Fruit fly (Drosophila melanogaster) whole organism, embryonic: ENCODE results near the gene CG11617.

Experiments
- Adf1 ChIP-seq: fragments of 200-800 bp; sonication (Bioruptor generic); IDR thresholded peaks from 2 replicates; pipeline ENCODE4 v1.3.6; 2022; ENCODE audit warnings: missing biosample characterization, missing genetic modification characterization
- C15 ChIP-seq: fragments of 200-800 bp; sonication (Bioruptor generic); IDR thresholded peaks from 3 replicates; pipeline ENCODE4 v1.3.6; 2022; ENCODE audit warnings: missing biosample characterization, missing genetic modification characterization
- CG10321 ChIP-seq: fragments of 200-800 bp; sonication (Bioruptor generic); IDR thresholded peaks from 2 replicates; pipeline ENCODE4 v1.3.6; 2022; ENCODE audit warnings: missing biosample characterization, missing genetic modification characterization
- CG10431 ChIP-seq: fragments of 200-800 bp; sonication (Bioruptor generic); optimal IDR thresholded peaks from 3 replicates; lab custom pipeline; 2018; ENCODE audit warnings: missing biosample characterization, mild to moderate bottlenecking, missing genetic modification characterization
- CG12104 ChIP-seq: fragments of 200-800 bp; sonication (Bioruptor generic); optimal IDR thresholded peaks from 3 replicates; lab custom pipeline; 2016; ENCODE audit warnings: missing biosample characterization, missing genetic modification characterization
- CG12219 ChIP-seq: fragments of 200-800 bp; sonication (Bioruptor generic); optimal IDR thresholded peaks from 3 replicates; lab custom pipeline; 2018; ENCODE audit warnings: missing biosample characterization, mild to moderate bottlenecking, missing genetic modification characterization
- CG14860 ChIP-seq: fragments of 200-800 bp; sonication (Bioruptor generic); IDR thresholded peaks from 3 replicates; pipeline ENCODE4 v1.3.6; 2022; ENCODE audit warnings: missing biosample characterization, missing genetic modification characterization; ENCODE audit not compliant: partially characterized antibody
- CG14965 ChIP-seq: fragments of 200-800 bp; sonication (Bioruptor generic); optimal IDR thresholded peaks from 2 replicates; lab custom pipeline; 2016; ENCODE audit warnings: missing biosample characterization, missing genetic modification characterization, borderline replicate concordance
- CG15011 ChIP-seq: fragments of 200-800 bp; sonication (Bioruptor generic); optimal IDR thresholded peaks from 3 replicates; lab custom pipeline; 2018; ENCODE audit warnings: missing biosample characterization, mild to moderate bottlenecking, missing genetic modification characterization
- CG15514 ChIP-seq: fragments of 200-800 bp; sonication (Bioruptor generic); optimal IDR thresholded peaks from 3 replicates; lab custom pipeline; 2017; ENCODE audit warnings: missing biosample characterization, missing genetic modification characterization, mild to moderate bottlenecking, moderate library complexity, missing genetic modification reagents
- CG1603 ChIP-seq: fragments of 200-800 bp; sonication (Bioruptor generic); optimal IDR thresholded peaks from 2 replicates; lab custom pipeline; 2019; ENCODE audit warnings: missing biosample characterization, mild to moderate bottlenecking, missing genetic modification characterization, moderate library complexity
- CG16779 ChIP-seq: fragments of 200-800 bp; sonication (Bioruptor generic); IDR thresholded peaks from 2 replicates; pipeline ENCODE4 v1.3.6; 2022; ENCODE audit warnings: missing biosample characterization, missing genetic modification characterization
- CG16815 ChIP-seq: fragments of 200-800 bp; sonication (Bioruptor generic); optimal IDR thresholded peaks from 3 replicates; lab custom pipeline; 2017; ENCODE audit warnings: missing biosample characterization, mild to moderate bottlenecking, missing genetic modification characterization
- CG18262 ChIP-seq: fragments of 200-800 bp; optimal IDR thresholded peaks from 3 replicates; lab custom pipeline; 2019; ENCODE audit warnings: missing biosample characterization, mild to moderate bottlenecking, missing genetic modification characterization, moderate library complexity
- CG2116 ChIP-seq: fragments of 200-800 bp; sonication (Bioruptor generic); optimal IDR thresholded peaks from 3 replicates; lab custom pipeline; 2018; ENCODE audit warnings: missing biosample characterization, mild to moderate bottlenecking, missing genetic modification characterization
- CG2889 ChIP-seq: fragments of 200-800 bp; sonication (Bioruptor generic); IDR thresholded peaks from 3 replicates; pipeline ENCODE4 v1.3.6; 2022; ENCODE audit warnings: missing biosample characterization, missing genetic modification characterization
- CG34422 ChIP-seq: fragments of 200-800 bp; sonication (Bioruptor generic); IDR thresholded peaks from 3 replicates; pipeline ENCODE4 v1.3.6; 2022; ENCODE audit warnings: missing biosample characterization, missing genetic modification characterization
- CG4282 ChIP-seq: fragments of 200-800 bp; sonication (Bioruptor generic); optimal IDR thresholded peaks from 2 replicates; lab custom pipeline; 2016; ENCODE audit warnings: missing biosample characterization, missing genetic modification characterization
- CG6813 ChIP-seq: fragments of 200-800 bp; sonication (Bioruptor generic); optimal IDR thresholded peaks from 2 replicates; lab custom pipeline; 2017; ENCODE audit warnings: missing biosample characterization, missing genetic modification characterization, mild to moderate bottlenecking, moderate library complexity, missing genetic modification reagents
- CG8478 ChIP-seq: fragments of >200 bp; optimal IDR thresholded peaks from 2 replicates; lab custom pipeline; 2018
- CG8924 ChIP-seq: fragments of 200-800 bp; optimal IDR thresholded peaks from 3 replicates; lab custom pipeline; 2019; ENCODE audit warnings: missing biosample characterization, mild to moderate bottlenecking, missing genetic modification characterization, moderate library complexity
- CG9215 ChIP-seq: fragments of 200-800 bp; sonication (Bioruptor generic); IDR thresholded peaks from 2 replicates; pipeline ENCODE4 v1.3.6; 2022; ENCODE audit warnings: missing biosample characterization, missing genetic modification characterization
- CG9817 ChIP-seq: fragments of 200-800 bp; sonication (Bioruptor generic); optimal IDR thresholded peaks from 2 replicates; lab custom pipeline; 2018; ENCODE audit warnings: missing biosample characterization, mild to moderate bottlenecking, missing genetic modification characterization, moderate library complexity
- CoRest ChIP-seq: fragments of 200-800 bp; sonication (Bioruptor generic); optimal IDR thresholded peaks from 3 replicates; lab custom pipeline; 2018; ENCODE audit warnings: missing biosample characterization, mild to moderate bottlenecking, missing genetic modification characterization, moderate library complexity
- Dad ChIP-seq: fragments of 200-800 bp; sonication (Bioruptor generic); optimal IDR thresholded peaks from 3 replicates; lab custom pipeline; 2016; ENCODE audit warnings: missing biosample characterization, missing genetic modification characterization
- Doc3 ChIP-seq: fragments of 200-800 bp; sonication (Bioruptor generic); IDR thresholded peaks from 3 replicates; pipeline ENCODE4 v1.3.6; 2022; ENCODE audit warnings: missing biosample characterization, missing genetic modification characterization; ENCODE audit not compliant: partially characterized antibody
- Hmr ChIP-seq: fragments of 200-800 bp; sonication (Bioruptor generic); optimal IDR thresholded peaks from 3 replicates; lab custom pipeline; 2017; ENCODE audit warnings: mild to moderate bottlenecking, missing biosample characterization, missing genetic modification reagents, missing genetic modification characterization
- Hr39 ChIP-seq: fragments of >200 bp; optimal IDR thresholded peaks from 2 replicates; lab custom pipeline; 2017
- Sry-β ChIP-seq: fragments of 200-800 bp; sonication (Bioruptor generic); optimal IDR thresholded peaks from 2 replicates; lab custom pipeline; 2018; ENCODE audit warnings: missing biosample characterization, mild to moderate bottlenecking, missing genetic modification characterization, moderate library complexity
- Stat92E ChIP-seq, 3 experiments: fragments of >200 bp in 2 of 3; fragments of 200-800 bp in 1 of 3; sonication (Bioruptor generic) in 1 of 3; optimal IDR thresholded peaks; 2 replicates each; lab custom pipeline; 2017 to 2019; ENCODE audit warnings: missing biosample characterization in 3 of 3, missing genetic modification characterization in 3 of 3, mild to moderate bottlenecking in 1 of 3, moderate library complexity in 1 of 3
- Tbp ChIP-seq: fragments of >200 bp; optimal IDR thresholded peaks from 2 replicates; lab custom pipeline; 2018; ENCODE audit warnings: missing biosample characterization, missing genetic modification characterization
- Trl ChIP-seq, 3 experiments: fragments of >200 bp in 2 of 3; fragments of 200-800 bp in 1 of 3; sonication (Bioruptor generic) in 1 of 3; optimal IDR thresholded peaks; 2 replicates in 1 of 3; 3 replicates in 2 of 3; lab custom pipeline; 2016 to 2017; ENCODE audit warnings: missing biosample characterization in 1 of 3, missing genetic modification characterization in 1 of 3
- al ChIP-seq: fragments of 200-800 bp; sonication (Bioruptor generic); IDR thresholded peaks from 2 replicates; pipeline ENCODE4 v1.3.6; 2022; ENCODE audit warnings: missing biosample characterization, missing genetic modification characterization
- bcd ChIP-seq: fragments of 200-800 bp; sonication (Bioruptor generic); optimal IDR thresholded peaks from 2 replicates; lab custom pipeline; 2017; ENCODE audit warnings: missing biosample characterization, mild to moderate bottlenecking, missing genetic modification characterization
- bowl ChIP-seq: fragments of 200-800 bp; sonication (Bioruptor generic); IDR thresholded peaks from 2 replicates; pipeline ENCODE4 v1.3.6; 2022; ENCODE audit warnings: missing biosample characterization, missing genetic modification characterization
- chinmo ChIP-seq: fragments of 200-800 bp; sonication (Bioruptor generic); IDR thresholded peaks from 4 replicates; pipeline ENCODE4 v1.3.6; 2022; ENCODE audit warnings: missing biosample characterization, missing genetic modification characterization; ENCODE audit not compliant: partially characterized antibody
- chn ChIP-seq: fragments of 200-800 bp; sonication (Bioruptor generic); optimal IDR thresholded peaks from 2 replicates; lab custom pipeline; 2016; ENCODE audit warnings: missing biosample characterization, missing genetic modification characterization
- dm ChIP-seq: fragments of 200-800 bp; sonication (Bioruptor generic); optimal IDR thresholded peaks from 3 replicates; lab custom pipeline; 2016; ENCODE audit warnings: missing biosample characterization, missing genetic modification characterization
- eve ChIP-seq, 2 experiments: fragments of >200 bp; optimal IDR thresholded peaks; 2 replicates each; lab custom pipeline; 2017; ENCODE audit warnings: missing biosample characterization in 2 of 2, missing genetic modification characterization in 2 of 2
- fd102C ChIP-seq: fragments of 200-800 bp; sonication (Bioruptor generic); optimal IDR thresholded peaks from 2 replicates; lab custom pipeline; 2018; ENCODE audit warnings: missing biosample characterization, mild to moderate bottlenecking, missing genetic modification characterization, moderate library complexity
- fd96Cb ChIP-seq: fragments of 200-800 bp; sonication (Bioruptor generic); optimal IDR thresholded peaks from 2 replicates; lab custom pipeline; 2018; ENCODE audit warnings: missing biosample characterization, mild to moderate bottlenecking, missing genetic modification characterization, moderate library complexity
- fru ChIP-seq: fragments of >200 bp; optimal IDR thresholded peaks from 2 replicates; lab custom pipeline; 2017
- grn ChIP-seq: fragments of 200-800 bp; sonication (Bioruptor generic); optimal IDR thresholded peaks from 3 replicates; lab custom pipeline; 2017; ENCODE audit warnings: missing biosample characterization, missing genetic modification characterization
- kni ChIP-seq: fragments of 200-800 bp; sonication (Bioruptor generic); optimal IDR thresholded peaks from 3 replicates; lab custom pipeline; 2017; ENCODE audit warnings: mild to moderate bottlenecking, missing biosample characterization, missing genetic modification reagents, missing genetic modification characterization
- lab ChIP-seq: fragments of 200-800 bp; sonication (Bioruptor generic); optimal IDR thresholded peaks from 3 replicates; lab custom pipeline; 2017; ENCODE audit warnings: missing biosample characterization, missing genetic modification characterization, mild to moderate bottlenecking, moderate library complexity, missing genetic modification reagents
- pnt ChIP-seq: fragments of 200-800 bp; sonication (Bioruptor generic); optimal IDR thresholded peaks from 3 replicates; lab custom pipeline; 2016; ENCODE audit warnings: missing biosample characterization, missing genetic modification characterization
- psq ChIP-seq: fragments of 200-800 bp; sonication (Bioruptor generic); optimal IDR thresholded peaks from 2 replicates; lab custom pipeline; 2017; ENCODE audit warnings: missing biosample characterization, missing genetic modification characterization
- rib ChIP-seq: fragments of 200-800 bp; sonication (Bioruptor generic); IDR thresholded peaks from 2 replicates; pipeline ENCODE4 v1.3.6; 2022; ENCODE audit warnings: missing biosample characterization, missing genetic modification characterization
- sima ChIP-seq: fragments of 200-800 bp; sonication (Bioruptor generic); optimal IDR thresholded peaks from 2 replicates; lab custom pipeline; 2016; ENCODE audit warnings: missing biosample characterization, missing genetic modification characterization
- wek ChIP-seq: fragments of 200-800 bp; sonication (Bioruptor generic); optimal IDR thresholded peaks from 3 replicates; lab custom pipeline; 2018; ENCODE audit warnings: missing biosample characterization, mild to moderate bottlenecking, missing genetic modification characterization, moderate library complexity

Gene CG11617

dm6 chr2L:161453-162175 lies 45.5 kb downstream of the CG11617 start (continued):
- no peak for TF ChIP-seq grn (GFP tag; lab: Kevin White, UChicago)
- TF ChIP-seq Hr39 (lab: Kevin White, UChicago) = no peak
- TF ChIP-seq CoRest = no peak
- TF ChIP-seq fd102C = peak; percentile 25
- TF ChIP-seq Stat92E (GFP tag; optimal IDR thresholded peaks at IDR 0.05; lab: Kevin White, UChicago) = peak in 2 of 3 experiments; percentile 71 to 72
- TF ChIP-seq Tbp (GFP tag; lab: Kevin White, UChicago) = no peak
- no peak for TF ChIP-seq CG1603 (tag; lab: Kevin White, UChicago)
- TF ChIP-seq CG4282 (GFP tag; lab: Kevin White, UChicago) = no peak
- no peak for TF ChIP-seq CG14860 (GFP tag; lab: Robert Waterston, UW)
- TF ChIP-seq Hmr (GFP tag; lab: Kevin White, UChicago) = peak; percentile 50
- TF ChIP-seq CG15011 (GFP tag; lab: Kevin White, UChicago) = no peak
- no peak for TF ChIP-seq CG34422
- TF ChIP-seq CG8924 (tag; lab: Kevin White, UChicago) = peak; percentile 52
- TF ChIP-seq CG12104 (GFP tag; lab: Kevin White, UChicago) = peak; percentile 44
- peak; percentile 99 for TF ChIP-seq kni (GFP tag; lab: Kevin White, UChicago)
- TF ChIP-seq sima (GFP tag; lab: Kevin White, UChicago) = no peak
- TF ChIP-seq CG6813 (GFP tag; lab: Kevin White, UChicago) = peak; percentile 46
- no peak for TF ChIP-seq rib
- TF ChIP-seq CG9215 (GFP tag; lab: Robert Waterston, UW) = no peak
- TF ChIP-seq chn (GFP tag; lab: Kevin White, UChicago) = no peak
- TF ChIP-seq dm (GFP tag; lab: Kevin White, UChicago) = no peak
- no peak for TF ChIP-seq Dad (GFP tag; lab: Kevin White, UChicago)
- TF ChIP-seq CG14965 (GFP tag; lab: Kevin White, UChicago) = no peak
- TF ChIP-seq CG2889 (GFP tag; lab: Robert Waterston, UW) = no peak
- TF ChIP-seq CG15514 (GFP tag; lab: Kevin White, UChicago) = peak; percentile 46
- peak in 1 of 2 experiments; percentile 19 for TF ChIP-seq Trl (optimal IDR thresholded peaks at IDR 0.05; lab: Kevin White, UChicago)
- TF ChIP-seq Trl (GFP tag; optimal IDR thresholded peaks at IDR 0.05; lab: Kevin White, UChicago) = no peak
- no peak for TF ChIP-seq fru
- no peak for TF ChIP-seq CG8478 (lab: Kevin White, UChicago)
- no peak for TF ChIP-seq fd96Cb (tag; lab: Kevin White, UChicago)
- peak; percentile 71 for TF ChIP-seq lab (GFP tag; lab: Kevin White, UChicago)
- no peak for TF ChIP-seq C15 (GFP tag; lab: Robert Waterston, UW)
- no peak for TF ChIP-seq CG18262 (tag; lab: Kevin White, UChicago)
- no peak for TF ChIP-seq al (GFP tag; lab: Robert Waterston, UW)
- no peak for TF ChIP-seq eve (GFP tag; optimal IDR thresholded peaks at IDR 0.05; lab: Kevin White, UChicago)
- no peak for TF ChIP-seq Adf1 (GFP tag; lab: Robert Waterston, UW)
- peak; percentile 15 for TF ChIP-seq CG2116
- no peak for TF ChIP-seq bcd (GFP tag; lab: Kevin White, UChicago)
- TF ChIP-seq bowl (GFP tag; lab: Robert Waterston, UW) = no peak
- TF ChIP-seq pnt (GFP tag; lab: Kevin White, UChicago) = no peak
- TF ChIP-seq wek (GFP tag; lab: Kevin White, UChicago) = peak; percentile 31
- no peak for TF ChIP-seq Sry-β (GFP tag; lab: Kevin White, UChicago)
- no peak for TF ChIP-seq CG9817
- TF ChIP-seq CG10431 (GFP tag; lab: Kevin White, UChicago) = peak; percentile 52
- TF ChIP-seq CG16779 = no peak
- no peak for TF ChIP-seq chinmo (GFP tag; lab: Robert Waterston, UW)
- peak; percentile 57 for TF ChIP-seq psq
- TF ChIP-seq CG12219 = no peak
- TF ChIP-seq CG10321 = no peak
- no peak for TF ChIP-seq Doc3
- no peak for TF ChIP-seq CG16815 (GFP tag; lab: Kevin White, UChicago)
